Fruit fly (Drosophila melanogaster) whole organism, embryonic: ENCODE data around the gene CG10948.

Source experiments
- Atf-2 ChIP-seq: fragments of 200-800 bp; sonication (Bioruptor generic); optimal IDR thresholded peaks from 2 replicates; lab custom pipeline; 2016; ENCODE audit warnings: missing biosample characterization, missing genetic modification characterization
- Bdp1 ChIP-seq: fragments of 200-800 bp; sonication (Bioruptor generic); optimal IDR thresholded peaks from 3 replicates; lab custom pipeline; 2016; ENCODE audit warnings: missing biosample characterization, missing genetic modification characterization
- Bgb ChIP-seq: fragments of 200-800 bp; sonication (Bioruptor generic); IDR thresholded peaks from 2 replicates; pipeline ENCODE4 v1.3.6; 2022; ENCODE audit warnings: missing biosample characterization, missing genetic modification characterization; ENCODE audit not compliant: partially characterized antibody
- C15 ChIP-seq: fragments of 200-800 bp; sonication (Bioruptor generic); IDR thresholded peaks from 3 replicates; pipeline ENCODE4 v1.3.6; 2022; ENCODE audit warnings: missing biosample characterization, missing genetic modification characterization
- CG10147 ChIP-seq: fragments of 200-800 bp; sonication (Bioruptor generic); optimal IDR thresholded peaks from 2 replicates; lab custom pipeline; 2019; ENCODE audit warnings: missing biosample characterization, mild to moderate bottlenecking, missing genetic modification characterization, moderate library complexity
- CG11695 ChIP-seq: fragments of 200-800 bp; sonication (Bioruptor generic); IDR thresholded peaks from 3 replicates; pipeline ENCODE4 v1.3.6; 2022; ENCODE audit warnings: missing biosample characterization, missing genetic modification characterization
- CG12219 ChIP-seq: fragments of 200-800 bp; sonication (Bioruptor generic); optimal IDR thresholded peaks from 3 replicates; lab custom pipeline; 2018; ENCODE audit warnings: missing biosample characterization, mild to moderate bottlenecking, missing genetic modification characterization
- CG12299 ChIP-seq: fragments of 200-800 bp; sonication (Bioruptor generic); optimal IDR thresholded peaks from 2 replicates; lab custom pipeline; 2018; ENCODE audit warnings: missing biosample characterization, mild to moderate bottlenecking, missing genetic modification characterization
- CG12659 ChIP-seq: fragments of 200-800 bp; sonication (Bioruptor generic); optimal IDR thresholded peaks from 3 replicates; lab custom pipeline; 2017; ENCODE audit warnings: mild to moderate bottlenecking, missing biosample characterization, missing genetic modification reagents, missing genetic modification characterization
- CG13624 ChIP-seq: fragments of 200-800 bp; sonication (Bioruptor generic); optimal IDR thresholded peaks from 2 replicates; lab custom pipeline; 2016; ENCODE audit warnings: missing biosample characterization, missing genetic modification characterization
- CG14710 ChIP-seq: fragments of 200-800 bp; sonication (Bioruptor generic); optimal IDR thresholded peaks from 3 replicates; lab custom pipeline; 2019; ENCODE audit warnings: missing biosample characterization, mild to moderate bottlenecking, missing genetic modification characterization, moderate library complexity
- CG15269 ChIP-seq: fragments of 200-800 bp; sonication (Bioruptor generic); optimal IDR thresholded peaks from 2 replicates; lab custom pipeline; 2018; ENCODE audit warnings: missing biosample characterization, mild to moderate bottlenecking, missing genetic modification characterization, moderate library complexity
- CG15479 ChIP-seq: fragments of 200-800 bp; sonication (Bioruptor generic); optimal IDR thresholded peaks from 3 replicates; lab custom pipeline; 2019; ENCODE audit warnings: missing biosample characterization, mild to moderate bottlenecking, missing genetic modification characterization, moderate library complexity
- CG17612 ChIP-seq: fragments of 200-800 bp; sonication (Bioruptor generic); IDR thresholded peaks from 2 replicates; pipeline ENCODE4 v1.3.6; 2022; ENCODE audit warnings: missing biosample characterization, missing genetic modification characterization
- CG2120 ChIP-seq: fragments of 200-800 bp; sonication (Bioruptor generic); optimal IDR thresholded peaks from 3 replicates; lab custom pipeline; 2016; ENCODE audit warnings: missing biosample characterization, missing genetic modification characterization
- CG30431 ChIP-seq: fragments of 200-800 bp; sonication (Bioruptor generic); optimal IDR thresholded peaks from 2 replicates; lab custom pipeline; 2017; ENCODE audit warnings: missing biosample characterization, missing genetic modification characterization
- CG31365 ChIP-seq: fragments of 200-800 bp; sonication (Bioruptor generic); optimal IDR thresholded peaks from 2 replicates; lab custom pipeline; 2018; ENCODE audit warnings: missing biosample characterization, mild to moderate bottlenecking, missing genetic modification characterization
- CG31388 ChIP-seq: fragments of 200-800 bp; sonication (Bioruptor generic); optimal IDR thresholded peaks from 2 replicates; lab custom pipeline; 2016; ENCODE audit warnings: missing biosample characterization, missing genetic modification characterization
- CG3163 ChIP-seq: fragments of 200-800 bp; sonication (Bioruptor generic); optimal IDR thresholded peaks from 3 replicates; lab custom pipeline; 2016; ENCODE audit warnings: missing biosample characterization, missing genetic modification characterization
- CG42726 ChIP-seq: fragments of 200-800 bp; sonication (Bioruptor generic); IDR thresholded peaks from 2 replicates; pipeline ENCODE4 v1.3.6; 2022; ENCODE audit warnings: missing biosample characterization, missing genetic modification characterization; ENCODE audit not compliant: partially characterized antibody
- CG4730 ChIP-seq: fragments of 200-800 bp; sonication (Bioruptor generic); IDR thresholded peaks from 2 replicates; pipeline ENCODE4 v1.3.6; 2022; ENCODE audit warnings: missing biosample characterization, missing genetic modification characterization
- CG6791 ChIP-seq: fragments of 200-800 bp; sonication (Bioruptor generic); IDR thresholded peaks from 3 replicates; pipeline ENCODE4 v1.3.6; 2022; ENCODE audit warnings: missing biosample characterization, missing genetic modification characterization; ENCODE audit not compliant: partially characterized antibody
- Fer3 ChIP-seq: fragments of 200-800 bp; sonication (Bioruptor generic); optimal IDR thresholded peaks from 2 replicates; lab custom pipeline; 2018; ENCODE audit warnings: missing biosample characterization, mild to moderate bottlenecking, missing genetic modification characterization, moderate library complexity
- Hey ChIP-seq: fragments of 200-800 bp; sonication (Bioruptor generic); optimal IDR thresholded peaks from 3 replicates; lab custom pipeline; 2018; ENCODE audit warnings: missing biosample characterization, mild to moderate bottlenecking, missing genetic modification characterization
- Hr51 ChIP-seq, 2 experiments: fragments of 200-800 bp; sonication (Bioruptor generic); optimal IDR thresholded peaks; 2 replicates in 1 of 2; 3 replicates in 1 of 2; lab custom pipeline; 2016 to 2018; ENCODE audit warnings: missing biosample characterization in 2 of 2, missing genetic modification characterization in 2 of 2, mild to moderate bottlenecking in 1 of 2, moderate library complexity in 1 of 2
- Kr ChIP-seq: fragments of 200-800 bp; sonication (Bioruptor generic); optimal IDR thresholded peaks from 2 replicates; lab custom pipeline; 2017; ENCODE audit warnings: missing biosample characterization, mild to moderate bottlenecking, missing genetic modification characterization
- Lhr ChIP-seq: fragments of 200-800 bp; sonication (Bioruptor generic); optimal IDR thresholded peaks from 3 replicates; lab custom pipeline; 2017; ENCODE audit warnings: mild to moderate bottlenecking, missing biosample characterization, missing genetic modification reagents, missing genetic modification characterization
- Mrtf ChIP-seq: fragments of 200-800 bp; sonication (Bioruptor generic); IDR thresholded peaks from 3 replicates; pipeline ENCODE4 v1.3.6; 2022; ENCODE audit warnings: missing biosample characterization, missing genetic modification characterization
- Myb ChIP-seq: fragments of 200-800 bp; sonication (Bioruptor generic); optimal IDR thresholded peaks from 2 replicates; lab custom pipeline; 2016; ENCODE audit warnings: missing biosample characterization, missing genetic modification characterization
- Opbp ChIP-seq: fragments of 200-800 bp; sonication (Bioruptor generic); IDR thresholded peaks from 3 replicates; pipeline ENCODE4 v1.3.6; 2022; ENCODE audit warnings: missing biosample characterization, missing genetic modification characterization; ENCODE audit not compliant: partially characterized antibody
- Scr ChIP-seq: fragments of 200-800 bp; sonication (Bioruptor generic); IDR thresholded peaks from 2 replicates; pipeline ENCODE4 v1.3.6; 2022; ENCODE audit warnings: missing biosample characterization, missing genetic modification characterization; ENCODE audit not compliant: partially characterized antibody
- Xrp1 ChIP-seq: fragments of 200-800 bp; sonication (Bioruptor generic); IDR thresholded peaks from 2 replicates; pipeline ENCODE4 v1.3.6; 2022; ENCODE audit warnings: missing biosample characterization, missing genetic modification characterization
- amos ChIP-seq: fragments of 200-800 bp; sonication (Bioruptor generic); IDR thresholded peaks from 2 replicates; pipeline ENCODE4 v1.3.6; 2022; ENCODE audit warnings: missing biosample characterization, missing genetic modification characterization; ENCODE audit not compliant: partially characterized antibody
- ara ChIP-seq: fragments of 200-800 bp; sonication (Bioruptor generic); IDR thresholded peaks from 2 replicates; pipeline ENCODE4 v1.3.6; 2022; ENCODE audit warnings: missing biosample characterization, missing genetic modification characterization
- ato ChIP-seq: fragments of 200-800 bp; sonication (Bioruptor generic); IDR thresholded peaks from 2 replicates; pipeline ENCODE4 v1.3.6; 2022; ENCODE audit warnings: missing biosample characterization, missing genetic modification characterization; ENCODE audit not compliant: partially characterized antibody
- bab2 ChIP-seq: fragments of 200-800 bp; sonication (Bioruptor generic); optimal IDR thresholded peaks from 2 replicates; lab custom pipeline; 2016; ENCODE audit warnings: missing biosample characterization, missing genetic modification characterization
- bigmax ChIP-seq: fragments of 200-800 bp; sonication (Bioruptor generic); optimal IDR thresholded peaks from 2 replicates; lab custom pipeline; 2018; ENCODE audit warnings: missing biosample characterization, mild to moderate bottlenecking, missing genetic modification characterization
- caup ChIP-seq: fragments of 200-800 bp; sonication (Bioruptor generic); optimal IDR thresholded peaks from 3 replicates; lab custom pipeline; 2017; ENCODE audit warnings: missing biosample characterization, mild to moderate bottlenecking, missing genetic modification characterization, moderate library complexity; ENCODE audit not compliant: severe bottlenecking
- chinmo ChIP-seq: fragments of 200-800 bp; sonication (Bioruptor generic); IDR thresholded peaks from 4 replicates; pipeline ENCODE4 v1.3.6; 2022; ENCODE audit warnings: missing biosample characterization, missing genetic modification characterization; ENCODE audit not compliant: partially characterized antibody
- chm ChIP-seq: fragments of 200-800 bp; sonication (Bioruptor generic); IDR thresholded peaks from 2 replicates; pipeline ENCODE4 v1.3.6; 2022; ENCODE audit warnings: missing biosample characterization, missing genetic modification characterization
- fd102C ChIP-seq: fragments of 200-800 bp; sonication (Bioruptor generic); optimal IDR thresholded peaks from 2 replicates; lab custom pipeline; 2018; ENCODE audit warnings: missing biosample characterization, mild to moderate bottlenecking, missing genetic modification characterization, moderate library complexity
- knrl ChIP-seq: fragments of 200-800 bp; sonication (Bioruptor generic); IDR thresholded peaks from 3 replicates; pipeline ENCODE4 v1.3.6; 2022; ENCODE audit warnings: missing biosample characterization, missing genetic modification characterization; ENCODE audit not compliant: partially characterized antibody
- mirr ChIP-seq: fragments of 200-800 bp; sonication (Bioruptor generic); optimal IDR thresholded peaks from 3 replicates; lab custom pipeline; 2018; ENCODE audit warnings: missing biosample characterization, mild to moderate bottlenecking, missing genetic modification characterization
- nerfin-1 ChIP-seq: fragments of 200-800 bp; sonication (Bioruptor generic); optimal IDR thresholded peaks from 3 replicates; lab custom pipeline; 2019; ENCODE audit warnings: missing biosample characterization, mild to moderate bottlenecking, missing genetic modification characterization, moderate library complexity
- org-1 ChIP-seq: fragments of 200-800 bp; sonication (Bioruptor generic); optimal IDR thresholded peaks from 2 replicates; lab custom pipeline; 2017; ENCODE audit warnings: missing biosample characterization, missing genetic modification characterization
- sna ChIP-seq: fragments of 200-800 bp; sonication (Bioruptor generic); IDR thresholded peaks from 2 replicates; pipeline ENCODE4 v1.3.6; 2022; ENCODE audit warnings: missing biosample characterization, missing genetic modification characterization; ENCODE audit not compliant: partially characterized antibody
- stc ChIP-seq: fragments of 200-800 bp; sonication (Bioruptor generic); IDR thresholded peaks from 2 replicates; pipeline ENCODE4 v1.3.6; 2022; ENCODE audit warnings: missing biosample characterization, missing genetic modification characterization
- vnd ChIP-seq: fragments of 200-800 bp; sonication (Bioruptor generic); IDR thresholded peaks from 3 replicates; pipeline ENCODE4 v1.3.6; 2022; ENCODE audit warnings: missing biosample characterization, missing genetic modification characterization; ENCODE audit not compliant: partially characterized antibody

CG10948 gene

dm6 chr3L:12815756-12816155 lies 34.2 kb downstream of the CG10948 start (continued):
- TF ChIP-seq CG12299 (tag; lab: Kevin White, UChicago) (no peak), Scr (GFP tag; lab: Robert Waterston, UW) (peak; percentile 38), ato (GFP tag; lab: Robert Waterston, UW) (peak; percentile 68), Opbp (GFP tag; lab: Robert Waterston, UW) (peak; percentile 48; the same call in 2 of the 3 replicates), CG14710 (tag; lab: Kevin White, UChicago) (no peak), bab2 (no peak), Bdp1 (peak; percentile 99), Kr (no peak), CG11695 (GFP tag; lab: Robert Waterston, UW) (0 out of 3 replicates have a peak, but pooled peaks have one; percentile 12), CG15269 (tag; lab: Kevin White, UChicago) (no peak), org-1 (GFP tag; lab: Kevin White, UChicago) (no peak), CG10147 (no peak), vnd (GFP tag; lab: Robert Waterston, UW) (peak; percentile 56; the same call in 2 of the 3 replicates), C15 (GFP tag; lab: Robert Waterston, UW) (no peak), CG17612 (GFP tag; lab: Robert Waterston, UW) (no peak), CG13624 (no peak), CG31388 (GFP tag; lab: Kevin White, UChicago) (no peak), CG30431 (GFP tag; lab: Kevin White, UChicago) (no peak), chm (GFP tag; lab: Robert Waterston, UW) (0 out of 2 replicates have a peak, but pooled peaks have one; percentile 33), stc (GFP tag; lab: Robert Waterston, UW) (no peak), CG2120 (GFP tag; lab: Kevin White, UChicago) (no peak), sna (GFP tag; lab: Robert Waterston, UW) (peak; percentile 47; the same call in 1 of the 2 replicates), fd102C (GFP tag; lab: Kevin White, UChicago) (no peak), CG4730 (GFP tag; lab: Robert Waterston, UW) (no peak), amos (GFP tag; lab: Robert Waterston, UW) (peak; percentile 62), bigmax (GFP tag; lab: Kevin White, UChicago) (peak; percentile 98), Lhr (GFP tag; lab: Kevin White, UChicago) (no peak), nerfin-1 (no peak), mirr (GFP tag; lab: Kevin White, UChicago) (no peak), CG15479 (GFP tag; lab: Kevin White, UChicago) (no peak), Atf-2 (GFP tag; lab: Kevin White, UChicago) (no peak), Myb (GFP tag; lab: Kevin White, UChicago) (no peak), CG42726 (GFP tag; lab: Robert Waterston, UW) (peak; percentile 80; the same call in 1 of the 2 replicates), CG3163 (GFP tag; lab: Kevin White, UChicago) (no peak), Mrtf (GFP tag; lab: Robert Waterston, UW) (no peak), CG6791 (peak; percentile 80; the same call in 2 of the 3 replicates)

- TF ChIP-seq ato (GFP tag; lab: Robert Waterston, UW) = peak; percentile 63; the same call in 1 of the 2 replicates
- no peak for TF ChIP-seq CG31365
- TF ChIP-seq knrl (GFP tag; lab: Robert Waterston, UW) = peak; percentile 28; the same call in 2 of the 3 replicates
- 0 out of 2 replicates have a peak, but pooled peaks have one; percentile 13 for TF ChIP-seq ara (GFP tag; lab: Robert Waterston, UW)
- TF ChIP-seq CG12659 (GFP tag; lab: Kevin White, UChicago) = peak; percentile 6
- TF ChIP-seq CG12219 (GFP tag; lab: Kevin White, UChicago) = no peak
- TF ChIP-seq Bgb (GFP tag; lab: Robert Waterston, UW) = peak; percentile 69
- TF ChIP-seq chinmo (GFP tag; lab: Robert Waterston, UW) = peak; percentile 78; the same call in 2 of the 4 replicates
- TF ChIP-seq Xrp1 = 0 out of 2 replicates have a peak, but pooled peaks have one; percentile 10
- TF ChIP-seq vnd (GFP tag; lab: Robert Waterston, UW) = peak; percentile 55; the same call in 2 of the 3 replicates
- TF ChIP-seq Fer3 (tag; lab: Kevin White, UChicago) = no peak
- no peak for TF ChIP-seq Hr51 (GFP tag; optimal IDR thresholded peaks at IDR 0.05; lab: Kevin White, UChicago)
- TF ChIP-seq Scr (GFP tag; lab: Robert Waterston, UW) = peak; percentile 43; the same call in 1 of the 2 replicates
- TF ChIP-seq amos (GFP tag; lab: Robert Waterston, UW) = peak; percentile 52
- TF ChIP-seq Hey (tag; lab: Kevin White, UChicago) = no peak
- no peak for TF ChIP-seq caup
Observed at dm6 chr3L:12814806-12815205, 35.1 kb downstream of the CG10948 start.
